Fruit fly (Drosophila melanogaster): ENCODE measurements around the gene CG12605.

The CG12605 gene

dm6 chr3L:3983466-3983946 lies 18.9 kb upstream of the CG12605 start, which contains the start of gene scrt (continued):
- TF ChIP-seq CG11504 (tag; optimal IDR thresholded peaks at IDR 0.05) (peak; percentile 61), lilli (GFP tag; optimal IDR thresholded peaks at IDR 0.05) (peak; percentile 34), dysf (GFP tag; IDR thresholded peaks at IDR 0.05) (peak; percentile 71), CG34422 (GFP tag; IDR thresholded peaks at IDR 0.05) (no peak), Max (GFP tag; optimal IDR thresholded peaks at IDR 0.05) (peak; percentile 14), Doc2 (GFP tag; IDR thresholded peaks at IDR 0.05) (no peak), nom (GFP tag; optimal IDR thresholded peaks at IDR 0.05) (no peak), CG11560 (tag; IDR thresholded peaks at IDR 0.05) (no peak), Poxn (GFP tag; IDR thresholded peaks at IDR 0.05) (no peak), zfh1 (GFP tag; IDR thresholded peaks at IDR 0.05) (peak; percentile 76), bbx (GFP tag; IDR thresholded peaks at IDR 0.05; ENCODE audit: partially characterized antibody) (no peak; the same call in 1 of the 2 replicates), CG9876 (GFP tag; optimal IDR thresholded peaks at IDR 0.05) (peak; percentile 8), CG6765 (GFP tag; optimal IDR thresholded peaks at IDR 0.05) (peak; percentile 26), CG2889 (GFP tag; IDR thresholded peaks at IDR 0.05) (no peak), schlank (tag; optimal IDR thresholded peaks at IDR 0.05) (no peak), gfzf (GFP tag; optimal IDR thresholded peaks at IDR 0.05) (no peak), vvl (GFP tag; IDR thresholded peaks at IDR 0.05) (0 out of 2 replicates have a peak, but pooled peaks have one; percentile 39), insv (GFP tag; optimal IDR thresholded peaks at IDR 0.05) (no peak), Mrtf (GFP tag; IDR thresholded peaks at IDR 0.05) (no peak), CG3065 (GFP tag; optimal IDR thresholded peaks at IDR 0.05) (no peak), Drgx (GFP tag; IDR thresholded peaks at IDR 0.05) (no peak), odd (GFP tag; optimal IDR thresholded peaks at IDR 0.05) (no peak), Myb (GFP tag; optimal IDR thresholded peaks at IDR 0.05) (peak; percentile 45), pan (optimal IDR thresholded peaks at IDR 0.05) (no peak), pan (GFP tag; optimal IDR thresholded peaks at IDR 0.05 in 1 of 2, IDR thresholded peaks at IDR 0.05 in 1 of 2) (peak in 1 of 2 experiments; percentile 41), tap (tag; optimal IDR thresholded peaks at IDR 0.05) (no peak), cg (GFP tag; optimal IDR thresholded peaks at IDR 0.05) (no peak), grn (GFP tag; optimal IDR thresholded peaks at IDR 0.05) (no peak), Sry-β (GFP tag; optimal IDR thresholded peaks at IDR 0.05) (no peak), CG6254 (GFP tag; optimal IDR thresholded peaks at IDR 0.05) (peak; percentile 3), chm (GFP tag; IDR thresholded peaks at IDR 0.05) (no peak), sob (GFP tag; IDR thresholded peaks at IDR 0.05) (no peak; the same call in 1 of the 2 replicates), row (GFP tag; IDR thresholded peaks at IDR 0.05) (peak; percentile 84), cwo (GFP tag; optimal IDR thresholded peaks at IDR 0.05) (no peak), CG6683 (GFP tag; optimal IDR thresholded peaks at IDR 0.05) (peak; percentile 28), sc (optimal IDR thresholded peaks at IDR 0.05) (no peak), sc (GFP tag; optimal IDR thresholded peaks at IDR 0.05) (no peak), CG3281 (GFP tag; optimal IDR thresholded peaks at IDR 0.05) (no peak), CG2202 (tag; optimal IDR thresholded peaks at IDR 0.05) (peak; percentile 8), toy (GFP tag; IDR thresholded peaks at IDR 0.05) (no peak), hth (optimal IDR thresholded peaks at IDR 0.05) (no peak), hbn (GFP tag; IDR thresholded peaks at IDR 0.05; ENCODE audit: partially characterized antibody) (no peak), CG8924 (tag; optimal IDR thresholded peaks at IDR 0.05) (peak; percentile 76), amos (GFP tag; IDR thresholded peaks at IDR 0.05; ENCODE audit: partially characterized antibody) (peak; percentile 51), CG12155 (GFP tag; optimal IDR thresholded peaks at IDR 0.05) (no peak), cato (GFP tag; optimal IDR thresholded peaks at IDR 0.05; ENCODE audit: borderline replicate concordance) (no peak), Bgb (GFP tag; IDR thresholded peaks at IDR 0.05; ENCODE audit: partially characterized antibody) (no peak), nmo (GFP tag; optimal IDR thresholded peaks at IDR 0.05) (peak; percentile 51), kah (GFP tag; optimal IDR thresholded peaks at IDR 0.05) (no peak), Usf (GFP tag; optimal IDR thresholded peaks at IDR 0.05) (no peak), ap (GFP tag; IDR thresholded peaks at IDR 0.05) (no peak)
